Fruit fly (Drosophila melanogaster) whole organism, wandering third instar larva: Measurements from ENCODE around the gene Atg4b.

Experiments used
- Dfd ChIP-seq: fragments of >200 bp; optimal IDR thresholded peaks from 2 replicates; lab custom pipeline; 2017; ENCODE audit warnings: missing biosample characterization, missing genetic modification characterization
- HLH106 ChIP-seq: fragments of 200-800 bp; optimal IDR thresholded peaks from 3 replicates; lab custom pipeline; 2019; ENCODE audit warnings: missing biosample characterization, mild to moderate bottlenecking, missing genetic modification characterization, moderate library complexity
- Hnf4 ChIP-seq: fragments of 200-800 bp; sonication (Bioruptor generic); optimal IDR thresholded peaks from 2 replicates; lab custom pipeline; 2016; ENCODE audit warnings: missing biosample characterization, mild to moderate bottlenecking, missing genetic modification characterization
- Hr83 ChIP-seq: fragments of 200-300 bp; sonication (Bioruptor generic); optimal IDR thresholded peaks from 2 replicates; lab custom pipeline; 2016; ENCODE audit warnings: missing biosample characterization, mild to moderate bottlenecking, missing genetic modification characterization, moderate library complexity; ENCODE audit not compliant: poor library complexity, severe bottlenecking
- Mio ChIP-seq: sonication (Bioruptor generic); optimal IDR thresholded peaks from 2 replicates; lab custom pipeline; 2016; ENCODE audit warnings: missing biosample characterization, missing genetic modification characterization
- Myc ChIP-seq: fragments of >200 bp; optimal IDR thresholded peaks from 2 replicates; lab custom pipeline; 2017
- Vsx2 ChIP-seq: fragments of 200-300, 225-300 bp; sonication (Bioruptor generic); optimal IDR thresholded peaks from 2 replicates; lab custom pipeline; 2018; ENCODE audit warnings: missing biosample characterization, missing genetic modification characterization; ENCODE audit not compliant: partially characterized antibody
- br ChIP-seq: fragments of 200-800 bp; sonication (Bioruptor generic); optimal IDR thresholded peaks from 2 replicates; lab custom pipeline; 2016; ENCODE audit warnings: missing biosample characterization, missing genetic modification characterization
- fru ChIP-seq: fragments of 200-800 bp; sonication (Bioruptor generic); optimal IDR thresholded peaks from 3 replicates; lab custom pipeline; 2016; ENCODE audit warnings: missing biosample characterization, mild to moderate bottlenecking, missing genetic modification characterization
- rgr ChIP-seq: fragments of 200-800 bp; sonication (Bioruptor generic); optimal IDR thresholded peaks from 3 replicates; lab custom pipeline; 2016; ENCODE audit warnings: missing biosample characterization, mild to moderate bottlenecking, missing genetic modification characterization
- tai ChIP-seq: sonication (Bioruptor generic); optimal IDR thresholded peaks from 2 replicates; lab custom pipeline; 2016; ENCODE audit warnings: missing biosample characterization, missing genetic modification characterization
- usp ChIP-seq: fragments of >200 bp; optimal IDR thresholded peaks from 2 replicates; lab custom pipeline; 2017; ENCODE audit warnings: missing biosample characterization, missing genetic modification characterization
- woc ChIP-seq: sonication (Bioruptor generic); optimal IDR thresholded peaks from 2 replicates; lab custom pipeline; 2016; ENCODE audit warnings: missing biosample characterization, mild to moderate bottlenecking, missing genetic modification characterization

The Atg4b gene

dm6 chr3R:15309924-15310323, 46.8 kb downstream of the Atg4b start, which contains the start of gene Tm2:
TSS of gene Tm2 (plus strand) at chr3R:15310193.
- TF ChIP-seq br (GFP tag; lab: Kevin White, UChicago) (no peak), HLH106 (no peak), Mio (GFP tag; lab: Kevin White, UChicago) (no peak), rgr (GFP tag; lab: Kevin White, UChicago) (no peak), tai (GFP tag; lab: Kevin White, UChicago) (no peak), fru (no peak), Vsx2 (GFP tag; lab: Kevin White, UChicago) (no peak), Myc (lab: Kevin White, UChicago) (no peak), Hnf4 (no peak), usp (GFP tag; lab: Kevin White, UChicago) (no peak), Hr83 (GFP tag; lab: Kevin White, UChicago) (no peak)

- TF ChIP-seq woc (no peak), Dfd (GFP tag; lab: Kevin White, UChicago) (peak; percentile 96)
Measured at dm6 chr3R:15305246-15305645, 51.5 kb downstream of the Atg4b start.
